Fruit fly (Drosophila melanogaster) whole organism, embryonic: Measurements from ENCODE around the gene GAPcenA.

Experiments used
- BEAF-32 ChIP-seq: fragments of 200-800 bp; sonication (Bioruptor generic); optimal IDR thresholded peaks from 3 replicates; lab custom pipeline; 2017; ENCODE audit warnings: missing biosample characterization, missing genetic modification characterization, mild to moderate bottlenecking, moderate library complexity, missing genetic modification reagents
- BtbVII ChIP-seq: fragments of 200-800 bp; sonication (Bioruptor generic); optimal IDR thresholded peaks from 3 replicates; lab custom pipeline; 2017; ENCODE audit warnings: missing biosample characterization, mild to moderate bottlenecking, missing genetic modification characterization
- CG10147 ChIP-seq: fragments of 200-800 bp; sonication (Bioruptor generic); optimal IDR thresholded peaks from 2 replicates; lab custom pipeline; 2019; ENCODE audit warnings: missing biosample characterization, mild to moderate bottlenecking, missing genetic modification characterization, moderate library complexity
- CG11247 ChIP-seq: fragments of 200-800 bp; sonication (Bioruptor generic); IDR thresholded peaks from 2 replicates; pipeline ENCODE4 v1.3.6; 2022; ENCODE audit warnings: missing biosample characterization, missing genetic modification characterization
- CG11398 ChIP-seq: fragments of 200-800 bp; sonication (Bioruptor generic); optimal IDR thresholded peaks from 2 replicates; lab custom pipeline; 2016; ENCODE audit warnings: missing biosample characterization, missing genetic modification characterization
- CG11456 ChIP-seq: fragments of 200-800 bp; sonication (Bioruptor generic); IDR thresholded peaks from 3 replicates; pipeline ENCODE4 v1.3.6; 2022; ENCODE audit warnings: missing biosample characterization, missing genetic modification characterization
- CG12391 ChIP-seq: fragments of 200-800 bp; sonication (Bioruptor generic); optimal IDR thresholded peaks from 3 replicates; lab custom pipeline; 2018; ENCODE audit warnings: missing biosample characterization, mild to moderate bottlenecking, missing genetic modification characterization, moderate library complexity
- CG13123 ChIP-seq: fragments of 200-800 bp; sonication (Bioruptor generic); optimal IDR thresholded peaks from 2 replicates; lab custom pipeline; 2016; ENCODE audit warnings: missing biosample characterization, missing genetic modification characterization
- CG15073 ChIP-seq: fragments of 200-800 bp; sonication (Bioruptor generic); optimal IDR thresholded peaks from 2 replicates; lab custom pipeline; 2016; ENCODE audit warnings: missing biosample characterization, missing genetic modification characterization
- CG17568 ChIP-seq: fragments of 200-800 bp; sonication (Bioruptor generic); optimal IDR thresholded peaks from 2 replicates; lab custom pipeline; 2018; ENCODE audit warnings: missing biosample characterization, mild to moderate bottlenecking, missing genetic modification characterization, moderate library complexity
- CG17829 ChIP-seq: fragments of 200-800 bp; optimal IDR thresholded peaks from 2 replicates; lab custom pipeline; 2019; ENCODE audit warnings: missing biosample characterization, mild to moderate bottlenecking, missing genetic modification characterization, moderate library complexity
- CG18619 ChIP-seq: fragments of 200-800 bp; sonication (Bioruptor generic); optimal IDR thresholded peaks from 3 replicates; lab custom pipeline; 2017; ENCODE audit warnings: missing biosample characterization, mild to moderate bottlenecking, missing genetic modification characterization
- CG32767 ChIP-seq: fragments of 200-800 bp; sonication (Bioruptor generic); IDR thresholded peaks from 2 replicates; pipeline ENCODE4 v1.3.6; 2022; ENCODE audit warnings: missing biosample characterization, missing genetic modification characterization
- CG32772 ChIP-seq: fragments of 200-800 bp; sonication (Bioruptor generic); IDR thresholded peaks from 2 replicates; pipeline ENCODE4 v1.3.6; 2022; ENCODE audit warnings: missing biosample characterization, missing genetic modification characterization
- CG34224 ChIP-seq: fragments of 200-800 bp; sonication (Bioruptor generic); IDR thresholded peaks from 3 replicates; pipeline ENCODE4 v1.3.6; 2022; ENCODE audit warnings: missing biosample characterization, missing genetic modification characterization; ENCODE audit not compliant: partially characterized antibody
- CG3838 ChIP-seq: fragments of 200-800 bp; sonication (Bioruptor generic); optimal IDR thresholded peaks from 3 replicates; lab custom pipeline; 2016; ENCODE audit warnings: missing biosample characterization, missing genetic modification characterization
- CG4328 ChIP-seq: fragments of 200-800 bp; sonication (Bioruptor generic); optimal IDR thresholded peaks from 3 replicates; lab custom pipeline; 2017; ENCODE audit warnings: missing biosample characterization, missing genetic modification reagents, missing genetic modification characterization
- CG4424 ChIP-seq: fragments of 200-800 bp; sonication (Bioruptor generic); optimal IDR thresholded peaks from 3 replicates; lab custom pipeline; 2016; ENCODE audit warnings: missing biosample characterization, missing genetic modification characterization
- CG4730 ChIP-seq: fragments of 200-800 bp; sonication (Bioruptor generic); IDR thresholded peaks from 2 replicates; pipeline ENCODE4 v1.3.6; 2022; ENCODE audit warnings: missing biosample characterization, missing genetic modification characterization
- CG4820 ChIP-seq: fragments of 200-800 bp; sonication (Bioruptor generic); optimal IDR thresholded peaks from 3 replicates; lab custom pipeline; 2016; ENCODE audit warnings: missing biosample characterization, missing genetic modification characterization
- CG7556 ChIP-seq: fragments of 200-800 bp; sonication (Bioruptor generic); optimal IDR thresholded peaks from 2 replicates; lab custom pipeline; 2017; ENCODE audit warnings: missing biosample characterization, mild to moderate bottlenecking, missing genetic modification characterization
- CG8281 ChIP-seq: fragments of 200-800 bp; sonication (Bioruptor generic); optimal IDR thresholded peaks from 2 replicates; lab custom pipeline; 2018; ENCODE audit warnings: missing biosample characterization, mild to moderate bottlenecking, missing genetic modification characterization, moderate library complexity
- CG9797 ChIP-seq: fragments of 200-800 bp; sonication (Bioruptor generic); optimal IDR thresholded peaks from 3 replicates; lab custom pipeline; 2018; ENCODE audit warnings: missing biosample characterization, mild to moderate bottlenecking, missing genetic modification characterization
- CG9932 ChIP-seq: fragments of 200-800 bp; sonication (Bioruptor generic); IDR thresholded peaks from 2 replicates; pipeline ENCODE4 v1.3.6; 2022; ENCODE audit warnings: missing biosample characterization, missing genetic modification characterization
- CTCF ChIP-seq: fragments of 200-800 bp; sonication (Bioruptor generic); optimal IDR thresholded peaks from 2 replicates; lab custom pipeline; 2017; ENCODE audit warnings: missing biosample characterization, mild to moderate bottlenecking, missing genetic modification characterization, moderate library complexity
- D ChIP-seq, 2 experiments: fragments of 200-800 bp in 1 of 2; fragments of >200 bp in 1 of 2; sonication (Bioruptor generic) in 1 of 2; optimal IDR thresholded peaks; 2 replicates in 1 of 2; 3 replicates in 1 of 2; lab custom pipeline; 2017; ENCODE audit warnings: mild to moderate bottlenecking in 1 of 2, missing biosample characterization in 1 of 2, missing genetic modification characterization in 1 of 2, missing genetic modification reagents in 1 of 2
- Dek ChIP-seq: fragments of 200-800 bp; sonication (Bioruptor generic); optimal IDR thresholded peaks from 3 replicates; lab custom pipeline; 2019; ENCODE audit warnings: missing biosample characterization, mild to moderate bottlenecking, missing genetic modification characterization, moderate library complexity
- ERR ChIP-seq: fragments of 200-800 bp; sonication (Bioruptor generic); optimal IDR thresholded peaks from 2 replicates; lab custom pipeline; 2016; ENCODE audit warnings: missing biosample characterization, missing genetic modification characterization
- Ets65A ChIP-seq: fragments of 200-800 bp; sonication (Bioruptor generic); peaks from one replicate; lab custom pipeline; 2016; ENCODE audit warnings: missing biosample characterization, missing genetic modification characterization
- Hey ChIP-seq: fragments of 200-800 bp; sonication (Bioruptor generic); optimal IDR thresholded peaks from 3 replicates; lab custom pipeline; 2018; ENCODE audit warnings: missing biosample characterization, mild to moderate bottlenecking, missing genetic modification characterization
- Hr39 ChIP-seq: fragments of >200 bp; optimal IDR thresholded peaks from 2 replicates; lab custom pipeline; 2017
- Meics ChIP-seq: fragments of 200-800 bp; sonication (Bioruptor generic); optimal IDR thresholded peaks from 2 replicates; lab custom pipeline; 2017; ENCODE audit warnings: missing biosample characterization, mild to moderate bottlenecking, missing genetic modification characterization
- Mrtf ChIP-seq: fragments of 200-800 bp; sonication (Bioruptor generic); IDR thresholded peaks from 3 replicates; pipeline ENCODE4 v1.3.6; 2022; ENCODE audit warnings: missing biosample characterization, missing genetic modification characterization
- NFAT ChIP-seq: fragments of 200-800 bp; sonication (Bioruptor generic); IDR thresholded peaks from 2 replicates; pipeline ENCODE4 v1.3.6; 2022; ENCODE audit warnings: missing biosample characterization, missing genetic modification characterization
- Opbp ChIP-seq: fragments of 200-800 bp; sonication (Bioruptor generic); IDR thresholded peaks from 3 replicates; pipeline ENCODE4 v1.3.6; 2022; ENCODE audit warnings: missing biosample characterization, missing genetic modification characterization; ENCODE audit not compliant: partially characterized antibody
- Xbp1 ChIP-seq: fragments of 200-800 bp; sonication (Bioruptor generic); optimal IDR thresholded peaks from 3 replicates; lab custom pipeline; 2016; ENCODE audit warnings: missing biosample characterization, mild to moderate bottlenecking, missing genetic modification characterization
- bab2 ChIP-seq: fragments of 200-800 bp; sonication (Bioruptor generic); optimal IDR thresholded peaks from 2 replicates; lab custom pipeline; 2016; ENCODE audit warnings: missing biosample characterization, missing genetic modification characterization
- bbx ChIP-seq: fragments of 200-800 bp; sonication (Bioruptor generic); IDR thresholded peaks from 2 replicates; pipeline ENCODE4 v1.3.6; 2022; ENCODE audit warnings: missing biosample characterization, missing genetic modification characterization; ENCODE audit not compliant: partially characterized antibody
- ci ChIP-seq: fragments of 200-800 bp; sonication (Bioruptor generic); IDR thresholded peaks from 3 replicates; pipeline ENCODE4 v1.3.6; 2022; ENCODE audit warnings: missing biosample characterization, missing genetic modification characterization
- emc ChIP-seq: fragments of 200-800 bp; sonication (Bioruptor generic); optimal IDR thresholded peaks from 2 replicates; lab custom pipeline; 2016; ENCODE audit warnings: missing biosample characterization, missing genetic modification characterization
- gce ChIP-seq: fragments of 200-800 bp; sonication (Bioruptor generic); IDR thresholded peaks from 3 replicates; pipeline ENCODE4 v1.3.6; 2022; ENCODE audit warnings: missing biosample characterization, missing genetic modification characterization
- gcm2 ChIP-seq: fragments of 200-800 bp; sonication (Bioruptor generic); optimal IDR thresholded peaks from 2 replicates; lab custom pipeline; 2016; ENCODE audit warnings: missing biosample characterization, missing genetic modification characterization
- hth ChIP-seq: fragments of >200 bp; optimal IDR thresholded peaks from 2 replicates; lab custom pipeline; 2017; ENCODE audit warnings: inconsistent platforms
- ken ChIP-seq: fragments of 200-800 bp; sonication (Bioruptor generic); IDR thresholded peaks from 3 replicates; pipeline ENCODE4 v1.3.6; 2022; ENCODE audit warnings: missing biosample characterization, missing genetic modification characterization
- knrl ChIP-seq: fragments of 200-800 bp; sonication (Bioruptor generic); IDR thresholded peaks from 3 replicates; pipeline ENCODE4 v1.3.6; 2022; ENCODE audit warnings: missing biosample characterization, missing genetic modification characterization; ENCODE audit not compliant: partially characterized antibody
- lab ChIP-seq: fragments of 200-800 bp; sonication (Bioruptor generic); optimal IDR thresholded peaks from 3 replicates; lab custom pipeline; 2017; ENCODE audit warnings: missing biosample characterization, missing genetic modification characterization, mild to moderate bottlenecking, moderate library complexity, missing genetic modification reagents
- mam ChIP-seq: fragments of 200-800 bp; sonication (Bioruptor generic); optimal IDR thresholded peaks from 3 replicates; lab custom pipeline; 2016; ENCODE audit warnings: missing biosample characterization, missing genetic modification characterization
- nerfin-1 ChIP-seq: fragments of 200-800 bp; sonication (Bioruptor generic); optimal IDR thresholded peaks from 3 replicates; lab custom pipeline; 2019; ENCODE audit warnings: missing biosample characterization, mild to moderate bottlenecking, missing genetic modification characterization, moderate library complexity
- peb ChIP-seq: fragments of 200-800 bp; sonication (Bioruptor generic); IDR thresholded peaks from 2 replicates; pipeline ENCODE4 v1.3.6; 2022; ENCODE audit warnings: missing biosample characterization, missing genetic modification characterization
- ranshi ChIP-seq: fragments of 200-800 bp; sonication (Bioruptor generic); IDR thresholded peaks from 2 replicates; pipeline ENCODE4 v1.3.6; 2022; ENCODE audit warnings: missing biosample characterization, missing genetic modification characterization
- ro ChIP-seq: fragments of 200-800 bp; sonication (Bioruptor generic); IDR thresholded peaks from 2 replicates; pipeline ENCODE4 v1.3.6; 2022; ENCODE audit warnings: missing biosample characterization, missing genetic modification characterization
- trem ChIP-seq: fragments of 200-800 bp; optimal IDR thresholded peaks from 3 replicates; lab custom pipeline; 2019; ENCODE audit warnings: missing biosample characterization, mild to moderate bottlenecking, missing genetic modification characterization, moderate library complexity
- yki ChIP-seq: fragments of >200 bp; optimal IDR thresholded peaks from 3 replicates; lab custom pipeline; 2018

Gene GAPcenA

DNA sequence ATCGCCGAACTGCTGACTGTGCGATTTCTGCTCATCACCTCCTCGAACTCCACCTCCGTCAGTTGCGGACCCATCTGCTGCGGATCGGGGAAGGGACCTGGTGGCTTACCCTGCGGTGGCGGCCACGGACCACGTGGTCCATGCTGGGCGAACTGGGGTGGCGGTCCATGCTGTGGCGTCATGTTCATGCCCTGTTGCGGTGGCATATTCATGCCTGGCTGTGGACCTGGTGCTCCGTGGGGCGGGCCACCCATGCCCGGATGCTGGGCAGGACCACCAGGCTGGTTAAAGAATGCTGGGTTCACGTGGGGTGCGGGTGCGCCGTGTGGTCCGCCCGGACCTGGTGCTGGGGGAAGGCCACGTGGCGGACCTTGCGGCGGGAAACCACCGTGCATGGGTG is 34.1 kb upstream of the GAPcenA start:
- TF ChIP-seq bbx (GFP tag; lab: Robert Waterston, UW) (no peak), Xbp1 (GFP tag; lab: Kevin White, UChicago) (no peak), BtbVII (no peak), Meics (GFP tag; lab: Kevin White, UChicago) (no peak), BEAF-32 (no peak), ERR (GFP tag; lab: Kevin White, UChicago) (no peak), Hey (tag; lab: Kevin White, UChicago) (no peak), emc (no peak), CG11398 (GFP tag; lab: Kevin White, UChicago) (no peak), gcm2 (GFP tag; lab: Kevin White, UChicago) (no peak), gce (GFP tag; lab: Robert Waterston, UW) (no peak), CTCF (GFP tag; lab: Kevin White, UChicago) (no peak), knrl (GFP tag; lab: Robert Waterston, UW) (no peak), yki (no peak), NFAT (peak; percentile 16; the same call in 1 of the 2 replicates), ranshi (GFP tag; lab: Robert Waterston, UW) (no peak), CG4424 (no peak), ci (GFP tag; lab: Robert Waterston, UW) (0 out of 3 replicates have a peak, but pooled peaks have one; percentile 21), CG4820 (GFP tag; lab: Kevin White, UChicago) (no peak), peb (GFP tag; lab: Robert Waterston, UW) (0 out of 2 replicates have a peak, but pooled peaks have one; percentile 12), CG8281 (tag; lab: Kevin White, UChicago) (no peak), Dek (no peak), Ets65A (peak; percentile 91), CG34224 (GFP tag; lab: Robert Waterston, UW) (no peak), CG13123 (GFP tag; lab: Kevin White, UChicago) (no peak), CG11247 (GFP tag; lab: Robert Waterston, UW) (0 out of 2 replicates have a peak, but pooled peaks have one; percentile 24), CG17829 (tag; lab: Kevin White, UChicago) (no peak), trem (tag; lab: Kevin White, UChicago) (no peak), CG12391 (tag; lab: Kevin White, UChicago) (no peak), ro (GFP tag; lab: Robert Waterston, UW) (no peak), CG3838 (GFP tag; lab: Kevin White, UChicago) (no peak), bab2 (GFP tag; lab: Kevin White, UChicago) (no peak), Opbp (GFP tag; lab: Robert Waterston, UW) (no peak), CG4328 (GFP tag; lab: Kevin White, UChicago) (no peak), mam (GFP tag; lab: Kevin White, UChicago) (no peak), D (optimal IDR thresholded peaks at IDR 0.05; lab: Kevin White, UChicago) (no peak), D (GFP tag; optimal IDR thresholded peaks at IDR 0.05; lab: Kevin White, UChicago) (no peak), CG18619 (GFP tag; lab: Kevin White, UChicago) (no peak), nerfin-1 (tag; lab: Kevin White, UChicago) (no peak), CG4730 (GFP tag; lab: Robert Waterston, UW) (no peak), CG32772 (GFP tag; lab: Robert Waterston, UW) (no peak), Hr39 (lab: Kevin White, UChicago) (peak; percentile 19), CG15073 (GFP tag; lab: Kevin White, UChicago) (no peak), Mrtf (GFP tag; lab: Robert Waterston, UW) (no peak), CG32767 (GFP tag; lab: Robert Waterston, UW) (no peak), lab (GFP tag; lab: Kevin White, UChicago) (no peak), CG9797 (GFP tag; lab: Kevin White, UChicago) (no peak), hth (no peak), CG10147 (GFP tag; lab: Kevin White, UChicago) (no peak), ken (GFP tag; lab: Robert Waterston, UW) (no peak), CG7556 (GFP tag; lab: Kevin White, UChicago) (no peak), CG17568 (GFP tag; lab: Kevin White, UChicago) (no peak), CG9932 (GFP tag; lab: Robert Waterston, UW) (peak; percentile 10; the same call in 1 of the 2 replicates), CG11456 (GFP tag; lab: Robert Waterston, UW) (0 out of 3 replicates have a peak, but pooled peaks have one; percentile 46)
